Fruit fly (Drosophila melanogaster) whole organism, embryonic: ENCODE results near the gene CG3117.

Experiments used
- B-H1 ChIP-seq: fragments of 200-800 bp; sonication (Bioruptor generic); IDR thresholded peaks from 3 replicates; pipeline ENCODE4 v1.3.6; 2022; ENCODE audit warnings: missing biosample characterization, missing genetic modification characterization
- C15 ChIP-seq: fragments of 200-800 bp; sonication (Bioruptor generic); IDR thresholded peaks from 3 replicates; pipeline ENCODE4 v1.3.6; 2022; ENCODE audit warnings: missing biosample characterization, missing genetic modification characterization
- CG10147 ChIP-seq: fragments of 200-800 bp; sonication (Bioruptor generic); optimal IDR thresholded peaks from 2 replicates; lab custom pipeline; 2019; ENCODE audit warnings: missing biosample characterization, mild to moderate bottlenecking, missing genetic modification characterization, moderate library complexity
- CG11696 ChIP-seq: fragments of 200-800 bp; sonication (Bioruptor generic); IDR thresholded peaks from 2 replicates; pipeline ENCODE4 v1.3.6; 2022; ENCODE audit warnings: missing biosample characterization, missing genetic modification characterization
- CG13123 ChIP-seq: fragments of 200-800 bp; sonication (Bioruptor generic); optimal IDR thresholded peaks from 2 replicates; lab custom pipeline; 2016; ENCODE audit warnings: missing biosample characterization, missing genetic modification characterization
- CG15514 ChIP-seq: fragments of 200-800 bp; sonication (Bioruptor generic); optimal IDR thresholded peaks from 3 replicates; lab custom pipeline; 2017; ENCODE audit warnings: missing biosample characterization, missing genetic modification characterization, mild to moderate bottlenecking, moderate library complexity, missing genetic modification reagents
- CG1647 ChIP-seq: fragments of 200-800 bp; sonication (Bioruptor generic); optimal IDR thresholded peaks from 3 replicates; lab custom pipeline; 2016; ENCODE audit warnings: missing biosample characterization, missing genetic modification characterization
- CG2116 ChIP-seq: fragments of 200-800 bp; sonication (Bioruptor generic); optimal IDR thresholded peaks from 3 replicates; lab custom pipeline; 2018; ENCODE audit warnings: missing biosample characterization, mild to moderate bottlenecking, missing genetic modification characterization
- CG30020 ChIP-seq: fragments of 200-800 bp; optimal IDR thresholded peaks from 2 replicates; lab custom pipeline; 2019; ENCODE audit warnings: missing biosample characterization, mild to moderate bottlenecking, missing genetic modification characterization, moderate library complexity
- CG3407 ChIP-seq: fragments of 200-800 bp; sonication (Bioruptor generic); optimal IDR thresholded peaks from 2 replicates; lab custom pipeline; 2018; ENCODE audit warnings: missing biosample characterization, mild to moderate bottlenecking, missing genetic modification characterization
- CG34376 ChIP-seq: fragments of 200-800 bp; sonication (Bioruptor generic); optimal IDR thresholded peaks from 2 replicates; lab custom pipeline; 2018; ENCODE audit warnings: missing biosample characterization, mild to moderate bottlenecking, missing genetic modification characterization
- CG3995 ChIP-seq: fragments of 200-800 bp; sonication (Bioruptor generic); optimal IDR thresholded peaks from 3 replicates; lab custom pipeline; 2016; ENCODE audit warnings: missing biosample characterization, missing genetic modification characterization
- CG6765 ChIP-seq: fragments of 200-800 bp; sonication (Bioruptor generic); optimal IDR thresholded peaks from 3 replicates; lab custom pipeline; 2017; ENCODE audit warnings: missing biosample characterization, mild to moderate bottlenecking, missing genetic modification characterization
- CG7556 ChIP-seq: fragments of 200-800 bp; sonication (Bioruptor generic); optimal IDR thresholded peaks from 2 replicates; lab custom pipeline; 2017; ENCODE audit warnings: missing biosample characterization, mild to moderate bottlenecking, missing genetic modification characterization
- CG7928 ChIP-seq: fragments of 200-800 bp; sonication (Bioruptor generic); optimal IDR thresholded peaks from 2 replicates; lab custom pipeline; 2017; ENCODE audit warnings: missing biosample characterization, mild to moderate bottlenecking, missing genetic modification characterization
- CG8281 ChIP-seq: fragments of 200-800 bp; sonication (Bioruptor generic); optimal IDR thresholded peaks from 2 replicates; lab custom pipeline; 2018; ENCODE audit warnings: missing biosample characterization, mild to moderate bottlenecking, missing genetic modification characterization, moderate library complexity
- CG8290 ChIP-seq, 3 experiments: fragments of 200-800 bp; sonication (Bioruptor generic); optimal IDR thresholded peaks; 2 replicates each; lab custom pipeline; 2016 to 2019; ENCODE audit warnings: missing biosample characterization in 3 of 3, missing genetic modification characterization in 3 of 3, mild to moderate bottlenecking in 2 of 3, moderate library complexity in 1 of 3
- CG8765 ChIP-seq: fragments of 200-800 bp; sonication (Bioruptor generic); IDR thresholded peaks from 2 replicates; pipeline ENCODE4 v1.3.6; 2022; ENCODE audit warnings: missing biosample characterization, missing genetic modification characterization
- CG8924 ChIP-seq: fragments of 200-800 bp; optimal IDR thresholded peaks from 3 replicates; lab custom pipeline; 2019; ENCODE audit warnings: missing biosample characterization, mild to moderate bottlenecking, missing genetic modification characterization, moderate library complexity
- CG9727 ChIP-seq: fragments of 200-800 bp; sonication (Bioruptor generic); optimal IDR thresholded peaks from 3 replicates; lab custom pipeline; 2017; ENCODE audit warnings: missing biosample characterization, mild to moderate bottlenecking, missing genetic modification characterization
- CG9817 ChIP-seq: fragments of 200-800 bp; sonication (Bioruptor generic); optimal IDR thresholded peaks from 2 replicates; lab custom pipeline; 2018; ENCODE audit warnings: missing biosample characterization, mild to moderate bottlenecking, missing genetic modification characterization, moderate library complexity
- Fer1 ChIP-seq: fragments of 200-800 bp; sonication (Bioruptor generic); optimal IDR thresholded peaks from 2 replicates; lab custom pipeline; 2017; ENCODE audit warnings: missing biosample characterization, mild to moderate bottlenecking, missing genetic modification characterization
- Gsc ChIP-seq: fragments of 200-800 bp; sonication (Bioruptor generic); IDR thresholded peaks from 2 replicates; pipeline ENCODE4 v1.3.6; 2022; ENCODE audit warnings: missing biosample characterization, missing genetic modification characterization
- H2.0 ChIP-seq: fragments of 200-800 bp; sonication (Bioruptor generic); IDR thresholded peaks from 2 replicates; pipeline ENCODE4 v1.3.6; 2022; ENCODE audit warnings: missing biosample characterization, missing genetic modification characterization
- HLH4C ChIP-seq: fragments of 200-800 bp; sonication (Bioruptor generic); IDR thresholded peaks from 3 replicates; pipeline ENCODE4 v1.3.6; 2022; ENCODE audit warnings: missing biosample characterization, missing genetic modification characterization; ENCODE audit not compliant: partially characterized antibody
- Hr39 ChIP-seq: fragments of >200 bp; optimal IDR thresholded peaks from 2 replicates; lab custom pipeline; 2017
- Kr ChIP-seq: fragments of 200-800 bp; sonication (Bioruptor generic); optimal IDR thresholded peaks from 2 replicates; lab custom pipeline; 2017; ENCODE audit warnings: missing biosample characterization, mild to moderate bottlenecking, missing genetic modification characterization
- Med ChIP-seq: fragments of 200-800 bp; sonication (Bioruptor generic); peaks from one replicate; lab custom pipeline; 2016; ENCODE audit warnings: missing biosample characterization, missing genetic modification characterization, mild to moderate bottlenecking, inconsistent platforms, moderate library complexity
- Nf-YA ChIP-seq: fragments of 200-800 bp; sonication (Bioruptor generic); IDR thresholded peaks from 2 replicates; pipeline ENCODE4 v1.3.6; 2022; ENCODE audit warnings: missing biosample characterization, missing genetic modification characterization
- Ravus ChIP-seq: fragments of 200-800 bp; sonication (Bioruptor generic); IDR thresholded peaks from 2 replicates; pipeline ENCODE4 v1.3.6; 2022; ENCODE audit warnings: missing biosample characterization, missing genetic modification characterization
- Rx ChIP-seq: fragments of 200-800 bp; sonication (Bioruptor generic); IDR thresholded peaks from 2 replicates; pipeline ENCODE4 v1.3.6; 2022; ENCODE audit warnings: missing biosample characterization, missing genetic modification characterization
- Six4 ChIP-seq: fragments of 200-800 bp; sonication (Bioruptor generic); optimal IDR thresholded peaks from 2 replicates; lab custom pipeline; 2016; ENCODE audit warnings: missing biosample characterization, missing genetic modification characterization
- Trl ChIP-seq, 3 experiments: fragments of >200 bp in 2 of 3; fragments of 200-800 bp in 1 of 3; sonication (Bioruptor generic) in 1 of 3; optimal IDR thresholded peaks; 2 replicates in 1 of 3; 3 replicates in 2 of 3; lab custom pipeline; 2016 to 2017; ENCODE audit warnings: missing biosample characterization in 1 of 3, missing genetic modification characterization in 1 of 3
- Xbp1 ChIP-seq: fragments of 200-800 bp; sonication (Bioruptor generic); optimal IDR thresholded peaks from 3 replicates; lab custom pipeline; 2016; ENCODE audit warnings: missing biosample characterization, mild to moderate bottlenecking, missing genetic modification characterization
- Xrp1 ChIP-seq: fragments of 200-800 bp; sonication (Bioruptor generic); IDR thresholded peaks from 2 replicates; pipeline ENCODE4 v1.3.6; 2022; ENCODE audit warnings: missing biosample characterization, missing genetic modification characterization
- abd-A ChIP-seq: fragments of 200-800 bp; sonication (Bioruptor generic); optimal IDR thresholded peaks from 3 replicates; lab custom pipeline; 2019; ENCODE audit warnings: missing biosample characterization, mild to moderate bottlenecking, missing genetic modification characterization, moderate library complexity
- chm ChIP-seq: fragments of 200-800 bp; sonication (Bioruptor generic); IDR thresholded peaks from 2 replicates; pipeline ENCODE4 v1.3.6; 2022; ENCODE audit warnings: missing biosample characterization, missing genetic modification characterization
- croc ChIP-seq: fragments of 200-800 bp; sonication (Bioruptor generic); conservative IDR thresholded peaks from 3 replicates; pipeline ENCODE4 v1.3.6; 2022; ENCODE audit warnings: missing biosample characterization, missing genetic modification characterization
- danr ChIP-seq: fragments of 200-800 bp; sonication (Bioruptor generic); IDR thresholded peaks from 2 replicates; pipeline ENCODE4 v1.3.6; 2022; ENCODE audit warnings: missing biosample characterization, missing genetic modification characterization
- dmrt11E ChIP-seq: fragments of 200-800 bp; sonication (Bioruptor generic); optimal IDR thresholded peaks from 3 replicates; lab custom pipeline; 2018; ENCODE audit warnings: missing biosample characterization, mild to moderate bottlenecking, missing genetic modification characterization, moderate library complexity
- gce ChIP-seq: fragments of 200-800 bp; sonication (Bioruptor generic); IDR thresholded peaks from 3 replicates; pipeline ENCODE4 v1.3.6; 2022; ENCODE audit warnings: missing biosample characterization, missing genetic modification characterization
- h ChIP-seq: fragments of >200 bp; optimal IDR thresholded peaks from 2 replicates; lab custom pipeline; 2017
- ham ChIP-seq: fragments of 200-800 bp; sonication (Bioruptor generic); IDR thresholded peaks from 2 replicates; pipeline ENCODE4 v1.3.6; 2022; ENCODE audit warnings: missing biosample characterization, missing genetic modification characterization
- her ChIP-seq: fragments of 200-800 bp; sonication (Bioruptor generic); optimal IDR thresholded peaks from 2 replicates; lab custom pipeline; 2016; ENCODE audit warnings: missing biosample characterization, missing genetic modification characterization
- nom ChIP-seq: fragments of 200-800 bp; sonication (Bioruptor generic); optimal IDR thresholded peaks from 2 replicates; lab custom pipeline; 2017; ENCODE audit warnings: missing biosample characterization, missing genetic modification characterization, mild to moderate bottlenecking, moderate library complexity, missing genetic modification reagents
- pfk ChIP-seq: fragments of 200-800 bp; sonication (Bioruptor generic); optimal IDR thresholded peaks from 2 replicates; lab custom pipeline; 2018; ENCODE audit warnings: missing biosample characterization, mild to moderate bottlenecking, missing genetic modification characterization, moderate library complexity
- schlank ChIP-seq: fragments of 200-800 bp; sonication (Bioruptor generic); optimal IDR thresholded peaks from 2 replicates; lab custom pipeline; 2018; ENCODE audit warnings: missing biosample characterization, mild to moderate bottlenecking, missing genetic modification characterization
- so ChIP-seq: fragments of 200-800 bp; sonication (Bioruptor generic); IDR thresholded peaks from 3 replicates; pipeline ENCODE4 v1.3.6; 2022; ENCODE audit warnings: missing biosample characterization, missing genetic modification characterization
- yki ChIP-seq: fragments of >200 bp; optimal IDR thresholded peaks from 3 replicates; lab custom pipeline; 2018

CG3117 gene

dm6 chr2L:2884683-2885502 lies 37.9 kb upstream of the CG3117 start (continued):
- peak in 1 of 2 experiments; percentile 50 for TF ChIP-seq Trl (optimal IDR thresholded peaks at IDR 0.05; lab: Kevin White, UChicago)
- peak; percentile 11 for TF ChIP-seq Trl (GFP tag; optimal IDR thresholded peaks at IDR 0.05; lab: Kevin White, UChicago)
- no peak for TF ChIP-seq CG11696
- TF ChIP-seq CG8281 (tag; lab: Kevin White, UChicago), result peak; percentile 44
- TF ChIP-seq CG8924, result peak; percentile 82
- TF ChIP-seq CG15514, result peak; percentile 91
- peak; percentile 40; the same call in 1 of the 2 replicates for TF ChIP-seq ham (GFP tag; lab: Robert Waterston, UW)
- no peak for TF ChIP-seq Xbp1 (GFP tag; lab: Kevin White, UChicago)
- TF ChIP-seq Gsc (GFP tag; lab: Robert Waterston, UW), result no peak
- no peak for TF ChIP-seq her
- peak; percentile 39 for TF ChIP-seq CG9727 (GFP tag; lab: Kevin White, UChicago)
- no peak for TF ChIP-seq CG13123 (GFP tag; lab: Kevin White, UChicago)
- peak; percentile 54 for TF ChIP-seq nom
- no peak for TF ChIP-seq Rx (GFP tag; lab: Robert Waterston, UW)
- no peak for TF ChIP-seq CG8765 (GFP tag; lab: Robert Waterston, UW)
- TF ChIP-seq CG3995 (GFP tag; lab: Kevin White, UChicago), result peak; percentile 86
- TF ChIP-seq HLH4C, result peak; percentile 44; the same call in 1 of the 3 replicates
- no peak for TF ChIP-seq Six4 (GFP tag; lab: Kevin White, UChicago)
- no peak for TF ChIP-seq croc (GFP tag; lab: Robert Waterston, UW)
- TF ChIP-seq C15 (GFP tag; lab: Robert Waterston, UW), result no peak
- no peak for TF ChIP-seq Hr39
- TF ChIP-seq CG30020 (tag; lab: Kevin White, UChicago), result peak; percentile 32
- TF ChIP-seq Xrp1 (GFP tag; lab: Robert Waterston, UW), result peak; percentile 41; the same call in 1 of the 2 replicates
- peak; percentile 48 for TF ChIP-seq CG9817
- no peak for TF ChIP-seq Ravus (GFP tag; lab: Robert Waterston, UW)
- TF ChIP-seq CG2116 (GFP tag; lab: Kevin White, UChicago), result peak; percentile 31
- TF ChIP-seq CG3407 (GFP tag; lab: Kevin White, UChicago), result no peak
- no peak for TF ChIP-seq h (lab: Kevin White, UChicago)
- peak; percentile 53 for TF ChIP-seq CG7556 (GFP tag; lab: Kevin White, UChicago)
- TF ChIP-seq chm, result peak; percentile 83
- TF ChIP-seq danr (GFP tag; lab: Robert Waterston, UW), result no peak
- peak; percentile 99 for TF ChIP-seq CG7928 (GFP tag; lab: Kevin White, UChicago)
- TF ChIP-seq H2.0 (GFP tag; lab: Robert Waterston, UW), result 0 out of 2 replicates have a peak, but pooled peaks have one; percentile 19
- no peak for TF ChIP-seq dmrt11E (tag; lab: Kevin White, UChicago)
- TF ChIP-seq Kr (GFP tag; lab: Kevin White, UChicago), result no peak
- TF ChIP-seq yki (lab: Kevin White, UChicago), result no peak
- TF ChIP-seq Fer1 (GFP tag; lab: Kevin White, UChicago), result peak; percentile 63
- TF ChIP-seq Med (GFP tag; lab: Kevin White, UChicago), result peak; percentile 96
- TF ChIP-seq pfk (GFP tag; lab: Kevin White, UChicago), result peak; percentile 45
- no peak for TF ChIP-seq CG10147
- TF ChIP-seq so, result no peak
- TF ChIP-seq abd-A (tag; lab: Kevin White, UChicago), result peak; percentile 91
- no peak; the same call in 2 of the 3 replicates for TF ChIP-seq B-H1 (GFP tag; lab: Robert Waterston, UW)
- peak; percentile 34 for TF ChIP-seq CG6765
- 0 out of 3 replicates have a peak, but pooled peaks have one; percentile 18 for TF ChIP-seq gce (GFP tag; lab: Robert Waterston, UW)
- TF ChIP-seq CG1647 (GFP tag; lab: Kevin White, UChicago), result peak; percentile 8
- TF ChIP-seq CG34376 (GFP tag; lab: Kevin White, UChicago), result peak; percentile 89
- no peak for TF ChIP-seq schlank (tag; lab: Kevin White, UChicago)
- 0 out of 2 replicates have a peak, but pooled peaks have one; percentile 21 for TF ChIP-seq Nf-YA (GFP tag; lab: Robert Waterston, UW)
- no peak for TF ChIP-seq CG8290 (GFP tag; optimal IDR thresholded peaks at IDR 0.05; lab: Kevin White, UChicago)
- TF ChIP-seq CG8290 (tag; optimal IDR thresholded peaks at IDR 0.05; lab: Kevin White, UChicago), result peak in 1 of 2 experiments; percentile 99
